Fruit fly (Drosophila melanogaster): Measurements from ENCODE around the gene Pkcdelta.

The Pkcdelta gene

DNA sequence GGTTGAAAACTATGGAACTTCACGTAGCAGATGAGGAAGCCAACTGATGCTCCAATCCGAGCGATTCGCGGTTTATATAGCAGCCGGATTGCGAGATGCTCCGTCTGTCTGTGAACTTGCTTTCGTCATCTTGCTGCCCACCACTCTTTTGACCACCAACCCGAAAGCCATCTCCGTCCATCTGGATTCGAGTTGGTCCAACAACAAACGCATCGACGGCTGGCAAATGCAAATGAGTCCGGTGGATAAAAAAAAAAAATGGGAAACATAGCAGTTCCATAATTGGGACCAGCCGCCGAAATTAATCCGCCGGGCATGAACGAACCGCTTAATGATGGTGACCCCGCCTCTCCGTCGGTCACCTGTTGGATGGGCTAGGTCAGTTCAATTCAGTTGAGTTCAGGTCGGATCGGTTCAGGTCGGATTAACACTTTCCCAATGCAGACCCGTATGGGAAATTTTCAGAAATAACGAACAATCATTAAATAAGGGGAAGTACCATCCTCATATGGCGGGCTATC is 25.7 kb downstream of the Pkcdelta start, which contains the start of gene CG15731:
Gene CG15731 (minus strand): TSS at position 51 of the 521 bp plus-strand sequence.
- TF ChIP-seq Jarid2 (GFP tag; optimal IDR thresholded peaks at IDR 0.05) (no peak), Blimp-1 (GFP tag; optimal IDR thresholded peaks at IDR 0.05) (peak; percentile 13), gro (GFP tag; optimal IDR thresholded peaks at IDR 0.05) (no peak), Awh (GFP tag; IDR thresholded peaks at IDR 0.05) (peak; percentile 81), Oli (tag; optimal IDR thresholded peaks at IDR 0.05) (no peak), oc (tag; optimal IDR thresholded peaks at IDR 0.05) (peak; percentile 81), CG11695 (GFP tag; IDR thresholded peaks at IDR 0.05) (no peak), vvl (GFP tag; IDR thresholded peaks at IDR 0.05) (peak; percentile 17; the same call in 1 of the 2 replicates)

DNA sequence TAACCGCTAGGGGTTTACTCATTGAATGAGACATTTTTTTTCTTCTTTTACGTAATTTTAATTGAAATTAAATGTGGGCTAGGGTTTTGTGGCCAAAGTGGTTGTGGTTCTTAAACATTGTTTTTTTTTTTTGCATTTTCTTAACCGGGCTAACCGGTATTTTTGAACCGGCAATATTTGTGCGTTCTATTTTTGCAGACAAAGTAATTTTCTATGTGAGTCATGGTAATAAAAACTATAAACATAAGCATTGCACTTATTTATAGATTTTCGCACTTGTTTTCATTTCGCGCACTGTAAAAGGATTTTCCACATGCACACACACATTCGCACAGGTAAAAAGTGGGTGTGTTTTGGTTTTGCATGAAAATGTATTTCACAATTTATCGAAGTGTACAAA is 30.2 kb downstream of the Pkcdelta start:
- TF ChIP-seq CG11695 (GFP tag; IDR thresholded peaks at IDR 0.05) (peak; percentile 66; the same call in 1 of the 3 replicates), Hr39 (optimal IDR thresholded peaks at IDR 0.05) (no peak)

DNA sequence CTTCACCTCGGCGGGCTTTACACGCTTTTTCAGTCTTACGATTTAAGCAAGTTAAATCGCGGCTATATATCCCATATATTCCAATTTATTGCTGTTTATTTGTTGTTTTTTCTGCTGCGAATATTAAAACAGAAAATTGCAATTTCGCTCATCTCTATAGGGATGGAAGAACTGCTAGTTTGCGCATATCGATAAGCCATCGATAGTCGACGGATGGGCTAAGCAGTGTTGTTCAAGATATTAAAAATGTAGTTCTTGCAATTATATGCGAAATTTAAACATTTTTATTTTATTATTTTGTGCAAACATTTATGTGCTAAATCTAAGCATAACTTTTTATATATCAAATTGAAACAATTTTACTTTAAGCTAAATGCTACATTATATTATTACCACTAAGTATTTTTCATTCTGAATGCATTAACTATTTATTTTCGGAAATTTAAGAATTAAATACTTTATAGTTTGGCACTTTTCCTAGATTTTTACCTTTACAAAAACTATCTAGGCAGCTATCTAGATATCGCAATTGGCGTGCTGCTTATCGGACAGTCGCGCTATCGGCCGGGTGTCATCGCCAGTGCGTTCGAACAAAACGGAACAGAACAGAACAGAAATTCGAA is 31.0 kb downstream of the Pkcdelta start, which contains the start of the genes Rab40 and CG42258:
Gene Rab40 (minus strand): TSS at position 177 of the 623 bp plus-strand sequence.
Gene CG42258 (plus strand): TSS at position 593 of the 623 bp plus-strand sequence.
- TF ChIP-seq Atf-2 (GFP tag; optimal IDR thresholded peaks at IDR 0.05) = peak; percentile 26
- no peak for TF ChIP-seq onecut (GFP tag; IDR thresholded peaks at IDR 0.05)
- peak; percentile 90 for TF ChIP-seq Sry-δ (GFP tag; optimal IDR thresholded peaks at IDR 0.05)
- peak; percentile 44 for TF ChIP-seq CG17829 (tag; optimal IDR thresholded peaks at IDR 0.05)
- TF ChIP-seq CG10959 (GFP tag; IDR thresholded peaks at IDR 0.05) = no peak
- peak; percentile 43 for TF ChIP-seq lab (GFP tag; optimal IDR thresholded peaks at IDR 0.05)
- no peak for TF ChIP-seq CG11696 (GFP tag; IDR thresholded peaks at IDR 0.05)
- peak; percentile 57 for TF ChIP-seq CG30020 (tag; optimal IDR thresholded peaks at IDR 0.05)
- TF ChIP-seq zfh2 (GFP tag; optimal IDR thresholded peaks at IDR 0.05) = peak; percentile 56
- no peak for TF ChIP-seq Six4 (GFP tag; optimal IDR thresholded peaks at IDR 0.05)
- TF ChIP-seq CG32767 (GFP tag; IDR thresholded peaks at IDR 0.05) = no peak
- no peak for TF ChIP-seq Oaz (GFP tag; IDR thresholded peaks at IDR 0.05)
- peak; percentile 73 for TF ChIP-seq Scr (GFP tag; IDR thresholded peaks at IDR 0.05; ENCODE audit: partially characterized antibody)
- no peak for TF ChIP-seq Eip74EF (GFP tag; optimal IDR thresholded peaks at IDR 0.05)
- no peak for TF ChIP-seq dan (GFP tag; IDR thresholded peaks at IDR 0.05)
- no peak for TF ChIP-seq kay (GFP tag; optimal IDR thresholded peaks at IDR 0.05)
- TF ChIP-seq CG10979 (tag; optimal IDR thresholded peaks at IDR 0.05) = peak; percentile 17
- TF ChIP-seq danr (GFP tag; IDR thresholded peaks at IDR 0.05) = no peak
- no peak for TF ChIP-seq Adf1 (GFP tag; IDR thresholded peaks at IDR 0.05)
- no peak for TF ChIP-seq CG14965 (GFP tag; optimal IDR thresholded peaks at IDR 0.05; ENCODE audit: borderline replicate concordance)
- TF ChIP-seq pho (GFP tag; optimal IDR thresholded peaks at IDR 0.05) = peak; percentile 66
- peak; percentile 50 for TF ChIP-seq HLH54F (GFP tag; optimal IDR thresholded peaks at IDR 0.05)
- peak; percentile 86 for TF ChIP-seq CG2116 (GFP tag; optimal IDR thresholded peaks at IDR 0.05)
- TF ChIP-seq hb (GFP tag; IDR thresholded peaks at IDR 0.05; ENCODE audit: partially characterized antibody) = no peak
- TF ChIP-seq ken (GFP tag; IDR thresholded peaks at IDR 0.05) = peak; percentile 65; the same call in 1 of the 3 replicates
- peak; percentile 69 for TF ChIP-seq lilli (GFP tag; optimal IDR thresholded peaks at IDR 0.05)
- peak; percentile 24 for TF ChIP-seq dmrt99B (tag; optimal IDR thresholded peaks at IDR 0.05)
- no peak for TF ChIP-seq NfI (GFP tag; optimal IDR thresholded peaks at IDR 0.05)
- no peak for TF ChIP-seq nerfin-1 (tag; optimal IDR thresholded peaks at IDR 0.05)
- TF ChIP-seq CG8281 (tag; optimal IDR thresholded peaks at IDR 0.05) = no peak
- peak in 1 of 2 experiments; percentile 27 for TF ChIP-seq eve (GFP tag; optimal IDR thresholded peaks at IDR 0.05)
- TF ChIP-seq ind (GFP tag; optimal IDR thresholded peaks at IDR 0.05) = peak; percentile 30
- TF ChIP-seq CG30403 (GFP tag; optimal IDR thresholded peaks at IDR 0.05) = peak; percentile 79
- no peak for TF ChIP-seq gt (GFP tag; IDR thresholded peaks at IDR 0.05)
- peak; percentile 85 for TF ChIP-seq Med (GFP tag)
- TF ChIP-seq en (GFP tag; optimal IDR thresholded peaks at IDR 0.05) = no peak
- TF ChIP-seq jumu (GFP tag; optimal IDR thresholded peaks at IDR 0.05) = peak; percentile 32
- peak; percentile 22 for TF ChIP-seq Bteb2 (GFP tag; optimal IDR thresholded peaks at IDR 0.05)
